Worm (Caenorhabditis elegans) whole organism, L4 larva: ENCODE results near the gene C38H2.2.

Experiments used
- D1046.2 ChIP-seq: fragments of 200-800 bp; sonication (Bioruptor generic); IDR thresholded peaks from 2 replicates; pipeline ENCODE4 v1.3.6; 2022; ENCODE audit warnings: missing genetic modification characterization, missing compliant biosample characterization
- F26F4.8 ChIP-seq: fragments of 200-800 bp; sonication (Bioruptor generic); conservative IDR thresholded peaks from 2 replicates; pipeline ENCODE4 v1.3.6; 2022; ENCODE audit warnings: missing genetic modification characterization, missing compliant biosample characterization
- R02D3.7 ChIP-seq: fragments of 150-350 bp; sonication (generic microtip); optimal IDR thresholded peaks from 3 replicates; lab custom pipeline; 2014; ENCODE audit warnings: missing biosample characterization, missing genetic modification characterization
- T26A8.4 ChIP-seq: fragments of 200-800 bp; sonication (Bioruptor generic); IDR thresholded peaks from 2 replicates; pipeline ENCODE4 v1.3.6; 2022; ENCODE audit warnings: missing genetic modification characterization, missing compliant biosample characterization
- Y105C5A.15 ChIP-seq: fragments of 200-800 bp; sonication (Bioruptor generic); IDR thresholded peaks from 2 replicates; pipeline ENCODE4 v1.3.6; 2022; ENCODE audit warnings: missing genetic modification characterization, missing compliant biosample characterization
- ZK337.2 ChIP-seq: fragments of 200-800 bp; sonication (Bioruptor generic); IDR thresholded peaks from 2 replicates; pipeline ENCODE4 v1.3.6; 2022; ENCODE audit warnings: missing genetic modification reagents, missing genetic modification characterization, missing compliant biosample characterization
- aha-1 ChIP-seq: fragments of 150-350 bp; peaks from one replicate; lab custom pipeline; 2014; ENCODE audit warnings: missing biosample characterization, missing genetic modification characterization
- ceh-20 ChIP-seq: fragments of 200-800 bp; sonication (Bioruptor generic); IDR thresholded peaks from 2 replicates; pipeline ENCODE4 v1.3.6; 2022; ENCODE audit warnings: missing genetic modification reagents, missing genetic modification characterization, missing compliant biosample characterization
- ceh-28 ChIP-seq: fragments of 150-350 bp; optimal IDR thresholded peaks from 2 replicates; lab custom pipeline; 2014; ENCODE audit warnings: missing biosample characterization, missing genetic modification reagents, missing genetic modification characterization
- ceh-32 ChIP-seq: sonication (generic microtip); optimal IDR thresholded peaks from 2 replicates; lab custom pipeline; 2016; ENCODE audit warnings: mild to moderate bottlenecking, missing genetic modification characterization, missing compliant biosample characterization; ENCODE audit not compliant: poor library complexity
- ceh-44 ChIP-seq: fragments of 200-800 bp; sonication (Bioruptor generic); IDR thresholded peaks from 2 replicates; pipeline ENCODE4 v1.3.6; 2022; ENCODE audit warnings: missing genetic modification reagents, missing genetic modification characterization, missing compliant biosample characterization
- ceh-82 ChIP-seq: sonication (generic microtip); optimal IDR thresholded peaks from 2 replicates; lab custom pipeline; 2017; ENCODE audit warnings: missing biosample characterization, missing genetic modification characterization
- ces-1 ChIP-seq: fragments of 150-350 bp; sonication (generic microtip); optimal IDR thresholded peaks from 4 replicates; lab custom pipeline; 2014; ENCODE audit warnings: missing biosample characterization, missing genetic modification reagents, missing genetic modification characterization
- cey-2 ChIP-seq: sonication (generic microtip); optimal IDR thresholded peaks from 3 replicates; lab custom pipeline; 2017; ENCODE audit warnings: missing genetic modification characterization, mild to moderate bottlenecking, missing compliant biosample characterization, antibody characterized with exemption, borderline replicate concordance; ENCODE audit not compliant: insufficient read depth
- ctbp-1 ChIP-seq: fragments of 200-800 bp; sonication (Bioruptor generic); IDR thresholded peaks from 2 replicates; pipeline ENCODE4 v1.3.6; 2022; ENCODE audit warnings: missing genetic modification reagents, missing genetic modification characterization, missing compliant biosample characterization
- daf-16 ChIP-seq, 3 experiments: sonication (generic microtip); optimal IDR thresholded peaks; 2 replicates each; lab custom pipeline; 2016 to 2017; ENCODE audit warnings: missing genetic modification characterization in 3 of 3, missing genetic modification reagents in 3 of 3, mild to moderate bottlenecking in 2 of 3, missing compliant biosample characterization in 2 of 3, missing biosample characterization in 1 of 3, moderate library complexity in 1 of 3
- daf-19 ChIP-seq: fragments of 200-800 bp; sonication (Bioruptor generic); conservative IDR thresholded peaks from 2 replicates; pipeline ENCODE4 v1.3.6; 2022; ENCODE audit warnings: missing genetic modification characterization, missing compliant biosample characterization
- dmd-6 ChIP-seq: fragments of 200-800 bp; sonication (Bioruptor generic); IDR thresholded peaks from 2 replicates; pipeline ENCODE4 v1.3.6; 2022; ENCODE audit warnings: missing genetic modification reagents, missing genetic modification characterization, missing compliant biosample characterization
- dmd-8 ChIP-seq: fragments of 200-800 bp; sonication (Bioruptor generic); IDR thresholded peaks from 2 replicates; pipeline ENCODE4 v1.3.6; 2022; ENCODE audit warnings: missing genetic modification characterization, missing compliant biosample characterization
- dmd-9 ChIP-seq: fragments of 200-800 bp; sonication (Bioruptor generic); IDR thresholded peaks from 2 replicates; pipeline ENCODE4 v1.3.6; 2022; ENCODE audit warnings: missing genetic modification reagents, missing genetic modification characterization, missing compliant biosample characterization
- dpl-1 ChIP-seq: fragments of 150-350 bp; optimal IDR thresholded peaks from 2 replicates; lab custom pipeline; 2014; ENCODE audit warnings: missing biosample characterization, missing genetic modification reagents, missing genetic modification characterization
- duxl-1 ChIP-seq: sonication (generic microtip); optimal IDR thresholded peaks from 2 replicates; lab custom pipeline; 2016; ENCODE audit warnings: mild to moderate bottlenecking, missing genetic modification characterization, moderate library complexity, missing compliant biosample characterization; ENCODE audit not compliant: poor library complexity
- egl-43 ChIP-seq: fragments of 200-800 bp; sonication (Bioruptor generic); IDR thresholded peaks from 2 replicates; pipeline ENCODE4 v1.3.6; 2022; ENCODE audit warnings: missing genetic modification reagents, missing genetic modification characterization, missing compliant biosample characterization
- fkh-10 ChIP-seq: fragments of 150-350 bp; optimal IDR thresholded peaks from 2 replicates; lab custom pipeline; 2014; ENCODE audit warnings: missing biosample characterization, missing genetic modification reagents, missing genetic modification characterization
- gei-8 ChIP-seq: fragments of 200-800 bp; sonication (Bioruptor generic); optimal IDR thresholded peaks from 2 replicates; lab custom pipeline; 2018; ENCODE audit warnings: mild to moderate bottlenecking, missing genetic modification characterization, missing compliant biosample characterization
- lin-15B ChIP-seq: fragments of 150-350 bp; sonication (generic microtip); optimal IDR thresholded peaks from 3 replicates; lab custom pipeline; 2014; ENCODE audit warnings: missing biosample characterization, missing genetic modification characterization
- lir-3 ChIP-seq: sonication (generic microtip); optimal IDR thresholded peaks from 2 replicates; lab custom pipeline; 2016; ENCODE audit warnings: mild to moderate bottlenecking, missing genetic modification characterization, missing compliant biosample characterization
- lsy-2 ChIP-seq, 2 experiments: fragments of 150-350 bp in 1 of 2; sonication (generic microtip) in 1 of 2; optimal IDR thresholded peaks; 2 replicates each; lab custom pipeline; 2014 to 2017; ENCODE audit warnings: missing biosample characterization in 2 of 2, missing genetic modification characterization in 2 of 2
- mep-1 ChIP-seq: fragments of 150-350 bp; sonication (generic microtip); optimal IDR thresholded peaks from 3 replicates; lab custom pipeline; 2014; ENCODE audit warnings: missing biosample characterization, missing genetic modification characterization
- mes-2 ChIP-seq: sonication (generic microtip); optimal IDR thresholded peaks from 2 replicates; lab custom pipeline; 2016; ENCODE audit warnings: missing genotype, mild to moderate bottlenecking, missing genetic modification characterization, missing compliant biosample characterization; ENCODE audit not compliant: poor library complexity, severe bottlenecking
- nhr-102 ChIP-seq: sonication (generic microtip); optimal IDR thresholded peaks from 2 replicates; lab custom pipeline; 2016; ENCODE audit warnings: mild to moderate bottlenecking, missing genetic modification characterization, moderate library complexity, missing compliant biosample characterization
- nhr-11 ChIP-seq: fragments of 150-350 bp; optimal IDR thresholded peaks from 2 replicates; lab custom pipeline; 2014; ENCODE audit warnings: missing biosample characterization, missing genetic modification characterization
- nhr-28 ChIP-seq: fragments of 150-350 bp; optimal IDR thresholded peaks from 2 replicates; lab custom pipeline; 2014; ENCODE audit warnings: missing biosample characterization, missing genetic modification characterization
- nhr-41 ChIP-seq: fragments of 200-800 bp; sonication (Bioruptor generic); IDR thresholded peaks from 2 replicates; pipeline ENCODE4 v1.3.6; 2022; ENCODE audit warnings: missing genetic modification reagents, missing genetic modification characterization, missing compliant biosample characterization
- nhr-48 ChIP-seq: sonication (generic microtip); optimal IDR thresholded peaks from 2 replicates; lab custom pipeline; 2016; ENCODE audit warnings: mild to moderate bottlenecking, missing genetic modification characterization, missing compliant biosample characterization
- nhr-76 ChIP-seq: fragments of 150-350 bp; optimal IDR thresholded peaks from 2 replicates; lab custom pipeline; 2014; ENCODE audit warnings: missing biosample characterization, missing genetic modification characterization
- pha-4 ChIP-seq, 2 experiments: fragments of 150-350 bp in 1 of 2; fragments of 200-800 bp in 1 of 2; sonication (Bioruptor generic) in 1 of 2; IDR thresholded peaks in 1 of 2; optimal IDR thresholded peaks in 1 of 2; 2 replicates each; pipeline versions ENCODE4 v1.3.6 to Lab custom; 2014 to 2022; ENCODE audit warnings: missing genetic modification characterization in 2 of 2, missing genetic modification reagents in 2 of 2, missing biosample characterization in 1 of 2, missing compliant biosample characterization in 1 of 2
- rbr-2 ChIP-seq: sonication (generic microtip); optimal IDR thresholded peaks from 2 replicates; lab custom pipeline; 2016; ENCODE audit warnings: missing genotype, missing genetic modification characterization, missing compliant biosample characterization
- set-16 ChIP-seq: fragments of 200-800 bp; sonication (Bioruptor generic); IDR thresholded peaks from 2 replicates; pipeline ENCODE4 v1.3.6; 2022; ENCODE audit warnings: missing genetic modification reagents, missing genetic modification characterization, missing compliant biosample characterization
- snpc-1.2 ChIP-seq: fragments of 200-800 bp; sonication (Bioruptor generic); IDR thresholded peaks from 2 replicates; pipeline ENCODE4 v1.3.6; 2022; ENCODE audit warnings: missing genetic modification reagents, missing genetic modification characterization, missing compliant biosample characterization
- spr-1 ChIP-seq: sonication (generic microtip); optimal IDR thresholded peaks from 2 replicates; lab custom pipeline; 2016; ENCODE audit warnings: mild to moderate bottlenecking, missing genetic modification characterization, missing compliant biosample characterization
- spr-3 ChIP-seq: fragments of 200-800 bp; sonication (Bioruptor generic); optimal IDR thresholded peaks from 2 replicates; lab custom pipeline; 2018; ENCODE audit warnings: mild to moderate bottlenecking, missing genetic modification characterization, missing compliant biosample characterization
- tag-97 ChIP-seq: fragments of 200-800 bp; sonication (Bioruptor generic); IDR thresholded peaks from 2 replicates; pipeline ENCODE4 v1.3.6; 2022; ENCODE audit warnings: missing genetic modification characterization, missing compliant biosample characterization
- tra-1 ChIP-seq: fragments of 200-800 bp; sonication (Bioruptor generic); IDR thresholded peaks from 2 replicates; pipeline ENCODE4 v1.3.6; 2022; ENCODE audit warnings: missing genetic modification reagents, missing genetic modification characterization, missing compliant biosample characterization
- unc-130 ChIP-seq: sonication (generic microtip); optimal IDR thresholded peaks from 2 replicates; lab custom pipeline; 2016; ENCODE audit warnings: missing genetic modification reagents, missing genetic modification characterization, missing compliant biosample characterization
- unc-39 ChIP-seq: sonication (generic microtip); optimal IDR thresholded peaks from 2 replicates; lab custom pipeline; 2017; ENCODE audit warnings: missing biosample characterization, missing genetic modification characterization
- unc-62 ChIP-seq, 3 experiments: fragments of 150-350 bp in 1 of 3; sonication (generic microtip); optimal IDR thresholded peaks in 2 of 3; peaks in 1 of 3; 1 replicate in 1 of 3; 2 replicates in 2 of 3; lab custom pipeline; 2014 to 2017; ENCODE audit warnings: missing biosample characterization in 3 of 3, missing genetic modification characterization in 3 of 3, missing genetic modification reagents in 3 of 3, missing genotype in 1 of 3
- zip-11 ChIP-seq: fragments of 200-800 bp; sonication (Bioruptor generic); IDR thresholded peaks from 2 replicates; pipeline ENCODE4 v1.3.6; 2022; ENCODE audit warnings: missing genetic modification characterization, missing compliant biosample characterization
- ztf-11 ChIP-seq: fragments of 150-350 bp; optimal IDR thresholded peaks from 2 replicates; lab custom pipeline; 2014; ENCODE audit warnings: missing biosample characterization, missing genetic modification characterization
- ztf-7 ChIP-seq: fragments of 150-350 bp; optimal IDR thresholded peaks from 2 replicates; lab custom pipeline; 2014; ENCODE audit warnings: missing biosample characterization, missing genetic modification characterization

C38H2.2 gene

DNA sequence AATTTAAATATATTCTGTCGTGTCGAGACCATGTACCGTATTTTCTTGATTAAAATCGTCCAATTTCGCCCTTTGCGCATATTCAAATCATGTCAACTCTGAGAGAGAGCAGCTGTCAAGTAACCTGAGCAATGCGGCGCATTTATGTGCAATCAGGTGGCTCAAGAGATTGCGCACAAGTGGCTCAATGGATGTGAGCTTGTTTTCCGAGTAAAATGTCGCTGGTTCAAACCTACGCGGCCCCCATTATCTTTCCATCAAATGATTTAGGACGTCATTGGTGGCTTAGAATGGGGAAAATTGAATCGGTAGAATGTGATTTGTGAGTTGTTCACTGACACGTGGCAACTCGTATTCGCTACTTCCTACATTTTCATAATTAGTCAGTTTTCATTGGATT lies 50.5 kb downstream of the C38H2.2 start:
- TF ChIP-seq spr-1 (no peak), nhr-48 (tag; lab: Kevin White, UChicago) (no peak), ztf-7 (tag; lab: Kevin White, UChicago) (no peak), Y105C5A.15 (GFP tag; lab: Robert Waterston, UW) (no peak), dpl-1 (GFP tag; lab: Kevin White, UChicago) (no peak), unc-39 (tag; lab: Kevin White, UChicago) (no peak), D1046.2 (GFP tag; lab: Robert Waterston, UW) (no peak), gei-8 (GFP tag; lab: Kevin White, UChicago) (no peak), cey-2 (tag; lab: Kevin White, UChicago) (no peak), unc-62 (GFP tag; optimal IDR thresholded peaks at IDR 0.05 in 1 of 2; lab: Kevin White, UChicago) (peak in 1 of 2 experiments; percentile 18), unc-62 (tag; optimal IDR thresholded peaks at IDR 0.05; lab: Kevin White, UChicago) (no peak), ceh-82 (tag; lab: Kevin White, UChicago) (no peak), nhr-76 (tag; lab: Kevin White, UChicago) (no peak), pha-4 (GFP tag; IDR thresholded peaks at IDR 0.05; lab: Robert Waterston, UW) (no peak), pha-4 (tag; optimal IDR thresholded peaks at IDR 0.05; lab: Kevin White, UChicago) (no peak), ceh-20 (GFP tag; lab: Robert Waterston, UW) (no peak), lir-3 (tag; lab: Kevin White, UChicago) (no peak), ces-1 (GFP tag; lab: Kevin White, UChicago) (no peak), rbr-2 (tag; lab: Kevin White, UChicago) (peak; percentile 13), duxl-1 (no peak), fkh-10 (GFP tag; lab: Kevin White, UChicago) (no peak), lin-15B (tag; lab: Kevin White, UChicago) (no peak), snpc-1.2 (GFP tag; lab: Robert Waterston, UW) (no peak), mep-1 (tag; lab: Kevin White, UChicago) (no peak), T26A8.4 (no peak), ceh-44 (GFP tag; lab: Robert Waterston, UW) (peak; percentile 52; the same call in 1 of the 2 replicates), R02D3.7 (tag; lab: Kevin White, UChicago) (no peak), dmd-9 (GFP tag; lab: Robert Waterston, UW) (0 out of 2 replicates have a peak, but pooled peaks have one; percentile 28), lsy-2 (tag; optimal IDR thresholded peaks at IDR 0.05; lab: Kevin White, UChicago) (peak in 1 of 2 experiments; percentile 20), F26F4.8 (GFP tag; lab: Robert Waterston, UW) (no peak), aha-1 (tag; lab: Kevin White, UChicago) (no peak), ceh-32 (tag; lab: Kevin White, UChicago) (no peak), nhr-28 (tag; lab: Kevin White, UChicago) (no peak), ztf-11 (tag; lab: Kevin White, UChicago) (no peak), dmd-8 (GFP tag; lab: Robert Waterston, UW) (no peak), ctbp-1 (GFP tag; lab: Robert Waterston, UW) (no peak), nhr-102 (no peak), tra-1 (GFP tag; lab: Robert Waterston, UW) (no peak), nhr-41 (no peak), spr-3 (no peak), set-16 (GFP tag; lab: Robert Waterston, UW) (no peak), daf-19 (GFP tag; lab: Robert Waterston, UW) (no peak), unc-130 (GFP tag; lab: Kevin White, UChicago) (no peak), tag-97 (GFP tag; lab: Robert Waterston, UW) (no peak), zip-11 (GFP tag; lab: Robert Waterston, UW) (no peak), ceh-28 (tag; lab: Kevin White, UChicago) (no peak), nhr-11 (tag; lab: Kevin White, UChicago) (peak; percentile 41), dmd-6 (no peak), egl-43 (GFP tag; lab: Robert Waterston, UW) (0 out of 2 replicates have a peak, but pooled peaks have one; percentile 66), ZK337.2 (no peak), mes-2 (no peak), daf-16 (GFP tag; optimal IDR thresholded peaks at IDR 0.05; lab: Kevin White, UChicago) (no peak), daf-16 (tag; optimal IDR thresholded peaks at IDR 0.05; lab: Kevin White, UChicago) (peak; percentile 18)
